Fruit fly (Drosophila melanogaster): Measurements from ENCODE around the gene Ube3a.

Gene Ube3a

DNA sequence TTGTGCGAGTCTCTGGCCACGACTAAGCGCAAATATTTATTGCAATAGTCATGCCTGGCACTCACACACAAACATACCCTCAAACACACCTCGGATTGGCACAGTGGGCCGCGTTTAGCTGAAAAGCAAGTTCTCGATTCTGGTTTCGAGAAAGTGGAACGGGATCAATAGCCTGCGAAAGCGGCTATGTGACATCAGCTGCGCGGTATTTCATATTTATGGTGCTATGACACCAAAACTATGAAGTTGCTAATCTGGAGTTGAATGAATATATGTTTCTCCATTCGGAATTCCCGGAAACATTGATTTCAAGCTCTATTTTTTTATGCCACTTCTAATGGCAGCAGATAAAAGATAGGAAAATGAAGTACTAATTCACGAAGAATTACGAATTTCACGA lies 7.5 kb upstream of the Ube3a start:
- TF ChIP-seq Sin3A (optimal IDR thresholded peaks at IDR 0.05) = no peak
- TF ChIP-seq psq (optimal IDR thresholded peaks at IDR 0.05) = no peak
- TF ChIP-seq Myc (optimal IDR thresholded peaks at IDR 0.05) = no peak
- no peak for TF ChIP-seq ttk (optimal IDR thresholded peaks at IDR 0.05)
- no peak for TF ChIP-seq h (optimal IDR thresholded peaks at IDR 0.05)

DNA sequence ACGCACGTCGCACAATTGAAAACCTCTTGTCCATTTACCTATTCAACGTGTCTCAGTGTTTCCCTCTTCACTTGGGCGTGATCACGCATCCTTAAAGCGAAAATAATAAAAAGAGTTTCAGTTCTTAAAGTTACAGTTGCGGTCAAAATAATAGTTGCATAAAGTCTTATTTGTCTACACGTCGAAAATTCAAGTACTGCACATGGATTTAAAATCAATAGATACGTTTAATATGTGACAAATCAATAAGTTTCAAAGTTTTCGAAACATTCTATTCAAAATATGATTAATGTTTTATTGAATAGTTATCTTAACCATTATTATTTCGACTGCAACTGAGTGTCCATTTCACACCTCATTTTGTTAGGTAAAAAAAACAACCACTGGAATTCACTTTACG lies 5.8 kb upstream of the Ube3a start:
- no peak for TF ChIP-seq insv (optimal IDR thresholded peaks at IDR 0.05)
- TF ChIP-seq psq (optimal IDR thresholded peaks at IDR 0.05) = no peak
- no peak for TF ChIP-seq ttk (optimal IDR thresholded peaks at IDR 0.05)
- no peak for TF ChIP-seq Sin3A (optimal IDR thresholded peaks at IDR 0.05)
- no peak for TF ChIP-seq Myc (optimal IDR thresholded peaks at IDR 0.05)
- no peak for TF ChIP-seq h (optimal IDR thresholded peaks at IDR 0.05)

DNA sequence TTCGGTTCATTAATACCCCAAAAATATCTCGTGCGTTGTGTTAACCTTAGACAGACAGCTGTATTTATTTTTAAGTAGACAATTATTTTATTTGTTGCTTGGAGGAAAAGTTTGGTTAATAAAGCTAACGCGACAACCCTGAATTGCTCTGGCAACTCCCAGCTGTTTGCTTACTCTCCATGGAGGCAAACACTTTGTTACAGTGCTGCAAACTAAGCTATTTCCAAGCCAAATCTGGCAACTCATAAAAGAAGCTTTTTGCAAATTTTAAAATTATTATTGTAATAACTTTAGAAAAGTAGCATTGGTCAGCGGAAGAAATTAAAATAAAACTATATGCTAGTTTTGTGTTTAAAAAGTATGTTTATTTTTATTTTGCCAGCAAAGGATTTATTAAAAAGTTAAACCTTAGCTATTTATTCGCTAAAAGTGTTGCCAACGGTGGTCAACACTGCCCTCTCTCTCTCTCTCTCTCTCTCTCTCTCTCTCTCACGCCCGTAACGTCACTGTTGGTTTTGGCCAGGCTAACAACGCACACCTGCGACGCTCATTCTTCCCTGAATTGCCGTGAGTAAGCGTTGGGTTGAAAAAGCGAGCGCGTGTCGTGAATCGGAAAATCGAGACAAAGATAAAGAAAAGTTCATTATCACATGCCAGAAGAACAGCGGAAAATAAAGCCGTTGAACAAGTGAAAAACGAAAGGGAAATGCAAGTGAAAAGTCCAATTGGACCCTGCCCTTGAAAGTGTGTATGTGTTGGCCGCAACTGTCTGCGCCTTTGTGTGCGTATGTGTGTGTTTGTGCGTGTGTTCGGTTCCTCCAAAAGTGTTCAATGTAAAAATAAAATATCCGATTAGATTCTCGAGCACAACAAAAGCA lies 5.1 kb upstream of the Ube3a start:
- TF ChIP-seq ttk (optimal IDR thresholded peaks at IDR 0.05) = no peak
- no peak for TF ChIP-seq insv (optimal IDR thresholded peaks at IDR 0.05)
- TF ChIP-seq Sin3A (optimal IDR thresholded peaks at IDR 0.05) = no peak
- no peak for TF ChIP-seq h (optimal IDR thresholded peaks at IDR 0.05)
- TF ChIP-seq Myc (optimal IDR thresholded peaks at IDR 0.05) = no peak
- TF ChIP-seq psq (optimal IDR thresholded peaks at IDR 0.05) = no peak

DNA sequence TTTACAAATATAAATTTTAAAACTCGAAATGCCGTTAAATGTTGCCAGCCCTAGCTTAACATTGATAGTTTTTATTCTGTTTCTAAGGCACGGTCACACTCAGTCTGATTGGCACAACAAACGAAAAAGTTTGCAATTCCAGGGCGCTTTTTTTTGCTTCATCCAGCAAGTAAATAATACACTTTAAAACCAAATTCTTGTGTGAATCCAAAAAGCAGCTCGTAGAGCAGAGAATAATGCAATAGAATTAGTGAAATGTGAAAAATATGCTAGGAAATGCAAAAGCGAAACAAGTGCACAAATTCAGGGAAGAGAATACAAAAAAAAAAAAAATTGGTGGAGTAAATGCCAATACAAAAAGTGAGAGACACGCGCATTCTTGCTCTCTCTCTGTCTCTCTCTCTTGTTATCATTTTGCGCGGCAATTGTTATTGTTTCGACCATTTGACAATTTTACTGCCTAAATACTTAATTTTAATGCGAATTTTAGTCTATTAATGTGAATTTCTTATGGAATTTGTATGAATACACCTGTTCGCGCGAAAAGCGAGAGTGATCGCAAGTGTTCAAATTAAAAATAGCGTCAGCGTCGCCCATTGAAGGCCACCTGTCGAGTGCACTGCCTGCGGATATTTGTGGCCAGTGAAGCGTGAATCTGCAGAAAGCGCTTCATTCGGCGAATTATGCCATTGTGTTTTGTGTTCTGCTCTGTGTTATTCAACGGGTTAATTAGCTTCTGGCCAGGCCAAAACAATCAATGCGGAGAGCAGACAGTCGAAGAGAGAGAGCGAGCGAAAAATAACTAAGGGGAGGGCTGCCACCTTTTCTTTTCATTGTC lies 4.2 kb upstream of the Ube3a start, which contains the start of gene CG42671:
CG42671 (plus strand) TSS at position 100 of the 838 bp plus-strand sequence.
- no peak for TF ChIP-seq Myc (optimal IDR thresholded peaks at IDR 0.05)

DNA sequence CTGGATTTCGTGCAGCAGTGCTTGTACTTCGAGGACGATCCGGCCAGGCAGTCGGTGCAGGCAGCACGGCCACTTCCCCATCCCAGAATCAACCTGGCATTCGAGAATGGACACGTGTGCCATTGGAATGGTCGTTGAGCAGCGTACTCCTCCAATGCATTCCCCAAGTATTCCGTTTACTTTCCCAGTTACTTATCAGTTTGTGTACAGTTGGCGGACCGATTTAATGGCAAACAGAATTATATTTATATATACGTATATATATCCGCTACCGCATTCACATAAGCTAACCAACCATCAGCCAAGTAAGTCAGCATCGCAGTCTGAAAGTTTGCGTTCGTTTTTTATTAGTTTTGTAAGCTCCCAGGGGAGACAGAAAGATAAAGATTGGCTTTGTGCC lies 3.3 kb upstream of the Ube3a start:
- no peak for TF ChIP-seq Myc (optimal IDR thresholded peaks at IDR 0.05)
- TF ChIP-seq insv (optimal IDR thresholded peaks at IDR 0.05) = no peak

DNA sequence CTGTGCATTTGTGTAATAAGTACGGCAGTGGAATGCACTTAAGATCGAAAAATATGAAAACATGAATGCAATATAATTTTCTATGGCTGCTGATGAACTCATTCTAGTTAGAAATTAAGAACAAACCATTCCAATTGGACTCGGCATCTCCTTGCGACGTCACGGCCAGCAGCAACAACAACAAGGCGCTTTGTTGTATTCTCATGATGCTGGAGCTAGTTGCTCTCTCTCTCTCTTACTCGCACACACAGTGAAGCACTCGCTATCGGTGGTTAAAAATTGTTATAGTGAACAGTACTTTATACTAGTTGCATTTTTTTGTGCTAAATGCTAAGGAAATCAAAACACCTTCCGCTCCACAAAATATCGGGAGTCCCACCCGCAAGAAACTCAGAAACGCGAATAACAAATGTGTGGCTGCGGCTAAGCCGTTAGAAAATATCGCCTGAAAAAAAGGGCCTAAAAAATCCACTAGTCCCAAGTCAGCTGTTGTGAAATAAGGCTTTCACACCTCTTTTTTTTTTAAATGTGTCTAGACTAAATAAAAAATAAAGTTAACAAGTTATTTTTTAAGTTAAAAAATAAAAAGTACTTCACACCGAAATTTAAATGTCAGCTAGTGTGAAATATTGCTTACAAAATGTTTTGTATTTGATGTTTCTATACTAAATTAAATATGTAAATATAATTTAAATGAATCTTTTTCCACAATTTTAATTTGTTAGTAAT lies 4.6 kb downstream of the Ube3a start, which contains the start of gene Plod:
Plod (minus strand) TSS at position 409 of the 729 bp plus-strand sequence.
- TF ChIP-seq Sin3A (optimal IDR thresholded peaks at IDR 0.05) (no peak), psq (optimal IDR thresholded peaks at IDR 0.05) (no peak), insv (optimal IDR thresholded peaks at IDR 0.05) (no peak), h (optimal IDR thresholded peaks at IDR 0.05) (no peak), ttk (optimal IDR thresholded peaks at IDR 0.05) (no peak), Myc (optimal IDR thresholded peaks at IDR 0.05) (no peak)

DNA sequence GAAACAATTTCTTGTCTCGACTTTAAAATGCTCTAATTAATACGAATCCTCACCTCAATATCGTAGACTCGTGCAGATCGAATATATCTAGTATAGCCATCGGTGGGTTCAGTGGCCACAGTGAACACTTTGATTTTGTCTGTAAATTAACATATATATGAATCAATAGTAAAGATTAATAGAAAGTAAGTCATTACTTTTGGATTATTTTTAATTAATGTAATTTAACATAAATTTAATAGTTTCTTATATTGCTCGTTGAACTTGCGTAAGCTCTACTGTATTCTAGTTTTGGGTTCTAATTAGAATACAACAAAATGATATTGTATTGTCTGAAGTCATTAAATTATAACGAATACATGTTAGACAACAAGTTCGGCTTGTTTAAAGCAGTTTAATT lies 5.5 kb downstream of the Ube3a start:
- TF ChIP-seq Myc (optimal IDR thresholded peaks at IDR 0.05) = no peak

DNA sequence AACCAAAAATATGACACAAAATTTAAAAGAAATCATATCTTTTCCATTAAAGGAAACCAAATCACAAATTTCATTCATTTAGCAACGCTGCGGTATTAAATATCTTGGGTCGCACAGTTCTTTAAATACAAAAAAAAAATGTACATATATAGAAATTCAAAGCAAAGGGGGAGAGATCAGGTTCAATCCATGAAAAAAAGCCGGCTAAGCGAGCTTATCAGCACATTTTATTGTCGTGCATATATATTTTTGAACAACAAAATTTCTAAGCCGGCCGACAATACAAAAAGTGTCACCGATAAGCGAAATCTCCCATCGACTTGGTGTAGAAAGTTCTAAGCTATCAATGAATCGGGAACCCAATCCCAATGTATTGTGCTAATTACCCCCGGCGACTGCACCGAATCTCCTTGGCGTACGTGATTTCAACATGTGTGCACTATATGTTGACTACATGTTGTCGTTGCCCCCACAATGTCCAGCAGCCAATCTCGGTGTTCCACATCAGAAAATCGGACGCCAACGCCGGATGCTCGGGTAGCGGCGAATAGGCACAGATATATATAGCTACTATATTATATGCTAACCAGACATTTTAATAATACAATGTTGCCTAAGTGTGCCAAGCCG lies 6.4 kb downstream of the Ube3a start:
- no peak for TF ChIP-seq psq (optimal IDR thresholded peaks at IDR 0.05)
- no peak for TF ChIP-seq ttk (optimal IDR thresholded peaks at IDR 0.05)
- TF ChIP-seq Myc (optimal IDR thresholded peaks at IDR 0.05) = no peak
- no peak for TF ChIP-seq Sin3A (optimal IDR thresholded peaks at IDR 0.05)
- no peak for TF ChIP-seq h (optimal IDR thresholded peaks at IDR 0.05)
- no peak for TF ChIP-seq insv (optimal IDR thresholded peaks at IDR 0.05)

DNA sequence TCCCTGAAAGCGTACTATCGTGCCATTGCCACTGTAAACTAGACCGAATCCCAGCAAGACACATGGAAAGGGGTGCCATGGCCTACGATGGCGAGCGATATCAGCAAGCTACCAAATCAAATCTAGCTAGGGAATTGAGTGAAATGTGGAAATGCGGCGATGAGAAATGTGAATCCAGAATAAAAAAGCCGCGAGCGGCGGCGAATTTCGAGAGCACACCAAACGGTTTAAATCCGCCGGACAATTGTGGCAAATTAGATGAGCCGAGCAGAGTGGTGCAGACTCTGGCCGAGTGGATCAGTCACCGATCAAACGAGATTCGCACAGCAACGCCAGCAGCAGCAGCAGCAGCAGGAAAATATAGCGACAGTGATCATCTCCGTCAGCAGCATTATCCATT lies 9.3 kb downstream of the Ube3a start, which contains the start of gene nkt:
nkt (plus strand) TSS at position 301 of the 400 bp plus-strand sequence.
- TF ChIP-seq psq (optimal IDR thresholded peaks at IDR 0.05) (no peak), Sin3A (optimal IDR thresholded peaks at IDR 0.05) (no peak), h (optimal IDR thresholded peaks at IDR 0.05) (no peak)

DNA sequence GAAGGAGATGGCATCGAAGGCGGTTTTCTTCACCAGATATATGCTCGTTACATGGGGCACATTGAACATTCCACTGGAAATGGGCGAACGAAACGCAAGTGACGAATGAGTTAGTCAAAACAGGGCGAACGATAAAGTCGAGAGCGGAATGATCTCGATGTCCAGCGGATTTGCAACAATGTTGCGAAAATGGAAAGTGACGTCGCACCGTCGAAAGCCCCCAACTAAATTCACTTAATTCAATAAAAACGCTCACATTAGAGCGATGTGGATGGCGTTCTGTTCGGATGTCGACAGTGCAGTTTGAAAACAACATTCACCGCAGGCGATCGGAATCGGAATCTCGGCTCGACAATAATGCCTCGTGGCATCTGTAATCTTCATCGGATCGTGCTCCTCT lies 11.1 kb downstream of the Ube3a start, which contains the start of gene CG7607:
CG7607 (plus strand) TSS at position 301 of the 400 bp plus-strand sequence.
- TF ChIP-seq Myc (optimal IDR thresholded peaks at IDR 0.05) = no peak
- no peak for TF ChIP-seq insv (optimal IDR thresholded peaks at IDR 0.05)
- TF ChIP-seq h (optimal IDR thresholded peaks at IDR 0.05) = no peak
- no peak for TF ChIP-seq psq (optimal IDR thresholded peaks at IDR 0.05)

DNA sequence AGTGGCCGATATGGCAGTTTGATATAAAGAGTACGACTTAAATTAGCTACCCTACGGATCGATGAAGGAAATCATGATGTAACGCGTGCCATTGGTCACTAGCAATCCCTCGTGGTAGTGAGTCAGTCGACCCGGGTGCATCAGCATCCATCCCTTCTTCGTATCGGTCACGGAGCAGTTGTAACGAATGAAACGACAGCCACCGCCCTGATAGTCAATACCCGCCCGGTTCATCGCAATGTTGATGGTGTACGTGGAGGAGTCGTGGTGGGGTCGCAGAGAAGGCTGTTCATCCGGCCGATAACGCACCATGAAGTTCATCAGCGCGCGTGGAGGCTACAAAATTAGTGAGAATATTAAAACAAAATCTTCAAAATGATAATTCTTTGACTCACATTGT lies 12.0 kb downstream of the Ube3a start:
- TF ChIP-seq Myc (optimal IDR thresholded peaks at IDR 0.05) (no peak), psq (optimal IDR thresholded peaks at IDR 0.05) (no peak), h (optimal IDR thresholded peaks at IDR 0.05) (no peak), insv (optimal IDR thresholded peaks at IDR 0.05) (no peak), Sin3A (optimal IDR thresholded peaks at IDR 0.05) (no peak), ttk (optimal IDR thresholded peaks at IDR 0.05) (no peak)

Data from Kc167 (cell line).